Worm (Caenorhabditis elegans) whole organism, young adult: ENCODE measurements around the gene T14B4.19.
A peak's percentile ranks its signal among the peaks of the same experiment; 100 is the strongest.

ENCODE experiments used
- B0261.1 ChIP-seq: sonication (generic microtip); optimal IDR thresholded peaks from 2 replicates; lab custom pipeline; 2016; ENCODE audit warnings: mild to moderate bottlenecking, missing genetic modification characterization, moderate library complexity, missing compliant biosample characterization
- F23B12.7 ChIP-seq: sonication (generic microtip); optimal IDR thresholded peaks from 2 replicates; lab custom pipeline; 2017; ENCODE audit warnings: missing genetic modification characterization, mild to moderate bottlenecking, missing compliant biosample characterization, antibody characterized with exemption, moderate library complexity; ENCODE audit not compliant: insufficient read depth
- F57A8.1 ChIP-seq: fragments of 200-800 bp; sonication (Bioruptor generic); optimal IDR thresholded peaks from 2 replicates; lab custom pipeline; 2018; ENCODE audit warnings: mild to moderate bottlenecking, missing genetic modification characterization, moderate library complexity, missing compliant biosample characterization
- K12H6.12 ChIP-seq: fragments of 200-800 bp; sonication (Bioruptor generic); optimal IDR thresholded peaks from 2 replicates; lab custom pipeline; 2018; ENCODE audit warnings: mild to moderate bottlenecking, missing genetic modification characterization, missing compliant biosample characterization
- T07F8.4 ChIP-seq: sonication (generic microtip); optimal IDR thresholded peaks from 2 replicates; lab custom pipeline; 2016; ENCODE audit warnings: mild to moderate bottlenecking, missing genetic modification characterization, moderate library complexity, missing compliant biosample characterization
- Y53G8AR.9 ChIP-seq: fragments of 200-800 bp; sonication (Bioruptor generic); conservative IDR thresholded peaks from 2 replicates; pipeline ENCODE4 v1.3.6; 2022; ENCODE audit warnings: missing genetic modification reagents, missing genetic modification characterization, missing compliant biosample characterization
- Y79H2A.3 ChIP-seq: fragments of 200-800 bp; sonication (Bioruptor generic); conservative IDR thresholded peaks from 2 replicates; pipeline ENCODE4 v1.3.6; 2022; ENCODE audit warnings: missing genetic modification reagents, missing genetic modification characterization, missing compliant biosample characterization
- Y95B8A.8 ChIP-seq: fragments of 200-800 bp; sonication (Bioruptor generic); IDR thresholded peaks from 2 replicates; pipeline ENCODE4 v1.3.6; 2022; ENCODE audit warnings: missing genetic modification reagents, missing genetic modification characterization, missing compliant biosample characterization
- akir-1 ChIP-seq: fragments of 200-800 bp; sonication (Bioruptor generic); optimal IDR thresholded peaks from 2 replicates; lab custom pipeline; 2018; ENCODE audit warnings: mild to moderate bottlenecking, missing genetic modification characterization, moderate library complexity, missing compliant biosample characterization
- attf-6 ChIP-seq: fragments of 200-800 bp; sonication (Bioruptor generic); IDR thresholded peaks from 2 replicates; pipeline ENCODE4 v1.3.6; 2022; ENCODE audit warnings: missing genetic modification reagents, missing genetic modification characterization, missing compliant biosample characterization
- bed-1 ChIP-seq: fragments of 200-800 bp; sonication (Bioruptor generic); IDR thresholded peaks from 2 replicates; pipeline ENCODE4 v1.3.6; 2022; ENCODE audit warnings: missing genetic modification reagents, missing genetic modification characterization, missing compliant biosample characterization
- ceh-27 ChIP-seq: fragments of 200-800 bp; sonication (Bioruptor generic); optimal IDR thresholded peaks from 2 replicates; lab custom pipeline; 2018; ENCODE audit warnings: mild to moderate bottlenecking, missing genetic modification characterization, moderate library complexity, missing compliant biosample characterization
- chd-7 ChIP-seq: sonication (generic microtip); optimal IDR thresholded peaks from 2 replicates; lab custom pipeline; 2016; ENCODE audit warnings: mild to moderate bottlenecking, missing genetic modification characterization, moderate library complexity, missing compliant biosample characterization
- dox-1 ChIP-seq: fragments of 200-800 bp; sonication (Bioruptor generic); IDR thresholded peaks from 2 replicates; pipeline ENCODE4 v1.3.6; 2022; ENCODE audit warnings: missing genetic modification reagents, missing genetic modification characterization, missing compliant biosample characterization
- dpff-1 ChIP-seq: sonication (generic microtip); optimal IDR thresholded peaks from 2 replicates; lab custom pipeline; 2017; ENCODE audit warnings: mild to moderate bottlenecking, missing genetic modification characterization, missing compliant biosample characterization
- efl-1 ChIP-seq: fragments of 150-350 bp; optimal IDR thresholded peaks from 2 replicates; lab custom pipeline; 2014; ENCODE audit warnings: missing biosample characterization, missing genetic modification reagents, missing genetic modification characterization
- ets-4 ChIP-seq: fragments of 200-800 bp; sonication (Bioruptor generic); optimal IDR thresholded peaks from 2 replicates; lab custom pipeline; 2018; ENCODE audit warnings: mild to moderate bottlenecking, missing genetic modification characterization, missing compliant biosample characterization
- hmg-1.2 ChIP-seq: fragments of 200-800 bp; sonication (Bioruptor generic); IDR thresholded peaks from 2 replicates; pipeline ENCODE4 v1.3.6; 2022; ENCODE audit warnings: missing genetic modification reagents, missing genetic modification characterization, missing compliant biosample characterization
- hsf-1 ChIP-seq: fragments of 200-800 bp; sonication (Bioruptor generic); IDR thresholded peaks from 2 replicates; pipeline ENCODE4 v1.3.6; 2022; ENCODE audit warnings: missing genetic modification reagents, missing genetic modification characterization, missing compliant biosample characterization
- let-607 ChIP-seq, 2 experiments: fragments of 200-800 bp in 1 of 2; sonication (Bioruptor generic) in 1 of 2; sonication (generic microtip) in 1 of 2; optimal IDR thresholded peaks; 2 replicates each; lab custom pipeline; 2016 to 2018; ENCODE audit warnings: mild to moderate bottlenecking in 2 of 2, missing compliant biosample characterization in 2 of 2, missing genetic modification characterization in 2 of 2, moderate library complexity in 2 of 2, missing genotype in 1 of 2
- nfyb-1 ChIP-seq: fragments of 200-800 bp; sonication (Bioruptor generic); IDR thresholded peaks from 2 replicates; pipeline ENCODE4 v1.3.6; 2022; ENCODE audit warnings: missing genetic modification reagents, missing genetic modification characterization, missing compliant biosample characterization
- nhr-90 ChIP-seq: sonication (generic microtip); optimal IDR thresholded peaks from 2 replicates; lab custom pipeline; 2016; ENCODE audit warnings: missing genotype, mild to moderate bottlenecking, missing genetic modification characterization, missing compliant biosample characterization
- somi-1 ChIP-seq: fragments of 200-800 bp; sonication (Bioruptor generic); optimal IDR thresholded peaks from 2 replicates; lab custom pipeline; 2018; ENCODE audit warnings: mild to moderate bottlenecking, missing genetic modification characterization, missing compliant biosample characterization
- tbp1 ChIP-seq: fragments of 200-800 bp; sonication (Bioruptor generic); optimal IDR thresholded peaks from 2 replicates; lab custom pipeline; 2018; ENCODE audit warnings: mild to moderate bottlenecking, missing genetic modification characterization, missing compliant biosample characterization
- tlf-1 ChIP-seq: fragments of 200-800 bp; sonication (Bioruptor generic); optimal IDR thresholded peaks from 2 replicates; lab custom pipeline; 2018; ENCODE audit warnings: mild to moderate bottlenecking, missing genetic modification characterization, missing compliant biosample characterization
- zfh-2 ChIP-seq: fragments of 200-800 bp; sonication (Bioruptor generic); conservative IDR thresholded peaks from 2 replicates; pipeline ENCODE4 v1.3.6; 2022; ENCODE audit warnings: missing genetic modification reagents, missing genetic modification characterization, missing compliant biosample characterization
- ztf-22 ChIP-seq: fragments of 200-800 bp; sonication (Bioruptor generic); optimal IDR thresholded peaks from 2 replicates; lab custom pipeline; 2018; ENCODE audit warnings: mild to moderate bottlenecking, missing genetic modification characterization, moderate library complexity, missing compliant biosample characterization
- ztf-6 ChIP-seq: fragments of 200-800 bp; sonication (Bioruptor generic); IDR thresholded peaks from 2 replicates; pipeline ENCODE4 v1.3.6; 2022; ENCODE audit warnings: missing genetic modification reagents, missing genetic modification characterization, missing compliant biosample characterization

The T14B4.19 gene

ce11 chrII:6710596-6710995 is 2.1 kb downstream of the T14B4.19 start:
- no peak for TF ChIP-seq chd-7 (tag; lab: Kevin White, UChicago)
- no peak for TF ChIP-seq hsf-1 (GFP tag; lab: Robert Waterston, UW)
- no peak for TF ChIP-seq Y53G8AR.9 (GFP tag; lab: Robert Waterston, UW)
- TF ChIP-seq dox-1, result 0 out of 2 replicates have a peak, but pooled peaks have one; percentile 23
- TF ChIP-seq attf-6, result no peak
- TF ChIP-seq zfh-2 (GFP tag; lab: Robert Waterston, UW), result peak; percentile 74
- no peak for TF ChIP-seq ceh-27 (GFP tag; lab: Kevin White, UChicago)
- no peak for TF ChIP-seq bed-1 (GFP tag; lab: Robert Waterston, UW)
- TF ChIP-seq ztf-6, result no peak
- TF ChIP-seq ztf-22 (GFP tag; lab: Kevin White, UChicago), result no peak
- no peak for TF ChIP-seq tbp1 (GFP tag; lab: Kevin White, UChicago)
- TF ChIP-seq efl-1 (GFP tag; lab: Kevin White, UChicago), result no peak
- TF ChIP-seq, all 124 proteins: peak for 2

- TF ChIP-seq nfyb-1 (GFP tag; lab: Robert Waterston, UW), result no peak
- TF ChIP-seq Y95B8A.8, result no peak
- TF ChIP-seq Y79H2A.3 (GFP tag; lab: Robert Waterston, UW), result no peak
- no peak for TF ChIP-seq tlf-1 (GFP tag; lab: Kevin White, UChicago)
- TF ChIP-seq let-607 (tag; optimal IDR thresholded peaks at IDR 0.05; lab: Kevin White, UChicago), result no peak
- TF ChIP-seq ets-4 (GFP tag; lab: Kevin White, UChicago), result no peak
- no peak for TF ChIP-seq F57A8.1 (GFP tag; lab: Kevin White, UChicago)
- TF ChIP-seq, all 124 proteins: peak for 0
These were observed 3.1 kb downstream of the T14B4.19 start for ce11 chrII:6709680-6710079.

ce11 chrII:6708980-6709379 is 3.8 kb downstream of the T14B4.19 start:
- TF ChIP-seq hmg-1.2 (GFP tag; lab: Robert Waterston, UW), result 0 out of 2 replicates have a peak, but pooled peaks have one; percentile 17
- peak; percentile 26; the same call in 1 of the 2 replicates for TF ChIP-seq zfh-2 (GFP tag; lab: Robert Waterston, UW)
- no peak for TF ChIP-seq Y53G8AR.9 (GFP tag; lab: Robert Waterston, UW)
- TF ChIP-seq, all 124 proteins: peak for 2

ce11 chrII:6707496-6708260 is 5.1 kb downstream of the T14B4.19 start:
- TF ChIP-seq akir-1 (GFP tag; lab: Kevin White, UChicago), result no peak
- no peak for TF ChIP-seq tbp1 (GFP tag; lab: Kevin White, UChicago)
- no peak for TF ChIP-seq nhr-90 (tag; lab: Kevin White, UChicago)
- TF ChIP-seq B0261.1, result no peak
- peak; percentile 21 for TF ChIP-seq somi-1 (GFP tag; lab: Kevin White, UChicago)
- TF ChIP-seq hmg-1.2 (GFP tag; lab: Robert Waterston, UW), result peak; percentile 51; the same call in 1 of the 2 replicates

ce11 chrII:6706552-6707091 is 6.1 kb downstream of the T14B4.19 start:
- TF ChIP-seq T07F8.4 (tag; lab: Kevin White, UChicago) (no peak), K12H6.12 (tag; lab: Kevin White, UChicago) (no peak), dpff-1 (tag; lab: Kevin White, UChicago) (no peak), F23B12.7 (tag; lab: Kevin White, UChicago) (no peak), efl-1 (GFP tag; lab: Kevin White, UChicago) (no peak)
